Worm (Caenorhabditis elegans): ENCODE measurements around the gene C54C6.7.

- TF ChIP-seq fkh-10 (GFP tag; optimal IDR thresholded peaks at IDR 0.05) (no peak), unc-62 (GFP tag; optimal IDR thresholded peaks at IDR 0.05) (no peak), ceh-82 (tag; optimal IDR thresholded peaks at IDR 0.05) (no peak), nhr-11 (tag; optimal IDR thresholded peaks at IDR 0.05) (no peak), fos-1 (tag; optimal IDR thresholded peaks at IDR 0.05) (no peak), nhr-12 (tag; optimal IDR thresholded peaks at IDR 0.05) (no peak), mep-1 (tag; optimal IDR thresholded peaks at IDR 0.05) (no peak), elt-3 (tag; optimal IDR thresholded peaks at IDR 0.05) (no peak)
Measured at ce11 chrIII:3529744-3530208, 16.4 kb downstream of the C54C6.7 start, which contains the start of gene pitp-1.
